Fruit fly (Drosophila melanogaster) whole organism, embryonic: ENCODE measurements around the gene Klp67A.

Source experiments
- Antp ChIP-seq: fragments of 200-800 bp; sonication (Bioruptor generic); optimal IDR thresholded peaks from 3 replicates; lab custom pipeline; 2016; ENCODE audit warnings: missing biosample characterization, missing genetic modification characterization
- Atf3 ChIP-seq: fragments of 200-800 bp; sonication (Bioruptor generic); optimal IDR thresholded peaks from 3 replicates; lab custom pipeline; 2016; ENCODE audit warnings: missing biosample characterization, missing genetic modification characterization
- Atf6 ChIP-seq: fragments of 200-800 bp; sonication (Bioruptor generic); IDR thresholded peaks from 2 replicates; pipeline ENCODE4 v1.3.6; 2022; ENCODE audit warnings: missing biosample characterization, missing genetic modification characterization
- B-H1 ChIP-seq: fragments of 200-800 bp; sonication (Bioruptor generic); IDR thresholded peaks from 3 replicates; pipeline ENCODE4 v1.3.6; 2022; ENCODE audit warnings: missing biosample characterization, missing genetic modification characterization
- CG11247 ChIP-seq: fragments of 200-800 bp; sonication (Bioruptor generic); IDR thresholded peaks from 2 replicates; pipeline ENCODE4 v1.3.6; 2022; ENCODE audit warnings: missing biosample characterization, missing genetic modification characterization
- CG12219 ChIP-seq: fragments of 200-800 bp; sonication (Bioruptor generic); optimal IDR thresholded peaks from 3 replicates; lab custom pipeline; 2018; ENCODE audit warnings: missing biosample characterization, mild to moderate bottlenecking, missing genetic modification characterization
- CG12942 ChIP-seq: fragments of 200-800 bp; sonication (Bioruptor generic); optimal IDR thresholded peaks from 3 replicates; lab custom pipeline; 2016; ENCODE audit warnings: missing biosample characterization, missing genetic modification characterization
- CG1529 ChIP-seq: fragments of 200-800 bp; sonication (Bioruptor generic); optimal IDR thresholded peaks from 3 replicates; lab custom pipeline; 2018; ENCODE audit warnings: missing biosample characterization, missing genetic modification characterization
- CG17385 ChIP-seq: fragments of 200-800 bp; sonication (Bioruptor generic); optimal IDR thresholded peaks from 3 replicates; lab custom pipeline; 2018; ENCODE audit warnings: missing biosample characterization, mild to moderate bottlenecking, missing genetic modification characterization
- CG17829 ChIP-seq: fragments of 200-800 bp; optimal IDR thresholded peaks from 2 replicates; lab custom pipeline; 2019; ENCODE audit warnings: missing biosample characterization, mild to moderate bottlenecking, missing genetic modification characterization, moderate library complexity
- CG3065 ChIP-seq: fragments of 200-800 bp; sonication (Bioruptor generic); optimal IDR thresholded peaks from 2 replicates; lab custom pipeline; 2016; ENCODE audit warnings: missing biosample characterization, missing genetic modification characterization
- CG3281 ChIP-seq: fragments of 200-800 bp; sonication (Bioruptor generic); optimal IDR thresholded peaks from 3 replicates; lab custom pipeline; 2017; ENCODE audit warnings: missing biosample characterization, mild to moderate bottlenecking, missing genetic modification characterization
- CG4707 ChIP-seq: fragments of 200-800 bp; sonication (Bioruptor generic); optimal IDR thresholded peaks from 2 replicates; lab custom pipeline; 2018; ENCODE audit warnings: missing biosample characterization, mild to moderate bottlenecking, missing genetic modification characterization, moderate library complexity
- CG5953 ChIP-seq: fragments of 200-800 bp; sonication (Bioruptor generic); IDR thresholded peaks from 2 replicates; pipeline ENCODE4 v1.3.6; 2022; ENCODE audit warnings: missing biosample characterization, missing genetic modification characterization
- CG6175 ChIP-seq: fragments of 200-800 bp; sonication (Bioruptor generic); IDR thresholded peaks from 3 replicates; pipeline ENCODE4 v1.3.6; 2022; ENCODE audit warnings: missing biosample characterization, missing genetic modification characterization
- CG6813 ChIP-seq: fragments of 200-800 bp; sonication (Bioruptor generic); optimal IDR thresholded peaks from 2 replicates; lab custom pipeline; 2017; ENCODE audit warnings: missing biosample characterization, missing genetic modification characterization, mild to moderate bottlenecking, moderate library complexity, missing genetic modification reagents
- CG6854 ChIP-seq: fragments of 200-800 bp; sonication (Bioruptor generic); optimal IDR thresholded peaks from 3 replicates; lab custom pipeline; 2017; ENCODE audit warnings: missing biosample characterization, mild to moderate bottlenecking, missing genetic modification characterization
- CG7271 ChIP-seq: fragments of 200-800 bp; sonication (Bioruptor generic); optimal IDR thresholded peaks from 2 replicates; lab custom pipeline; 2018; ENCODE audit warnings: missing biosample characterization, mild to moderate bottlenecking, missing genetic modification characterization, moderate library complexity
- CG7745 ChIP-seq: fragments of 200-800 bp; sonication (Bioruptor generic); optimal IDR thresholded peaks from 2 replicates; lab custom pipeline; 2018; ENCODE audit warnings: missing biosample characterization, mild to moderate bottlenecking, missing genetic modification characterization, moderate library complexity
- CG7987 ChIP-seq: fragments of 200-800 bp; sonication (Bioruptor generic); optimal IDR thresholded peaks from 2 replicates; lab custom pipeline; 2018; ENCODE audit warnings: missing biosample characterization, mild to moderate bottlenecking, missing genetic modification characterization, moderate library complexity
- CG8924 ChIP-seq: fragments of 200-800 bp; optimal IDR thresholded peaks from 3 replicates; lab custom pipeline; 2019; ENCODE audit warnings: missing biosample characterization, mild to moderate bottlenecking, missing genetic modification characterization, moderate library complexity
- CG9215 ChIP-seq: fragments of 200-800 bp; sonication (Bioruptor generic); IDR thresholded peaks from 2 replicates; pipeline ENCODE4 v1.3.6; 2022; ENCODE audit warnings: missing biosample characterization, missing genetic modification characterization
- Chrac-16 ChIP-seq: fragments of 200-800 bp; sonication (Bioruptor generic); optimal IDR thresholded peaks from 3 replicates; lab custom pipeline; 2016; ENCODE audit warnings: missing biosample characterization, missing genetic modification characterization
- Dad ChIP-seq: fragments of 200-800 bp; sonication (Bioruptor generic); optimal IDR thresholded peaks from 3 replicates; lab custom pipeline; 2016; ENCODE audit warnings: missing biosample characterization, missing genetic modification characterization
- Deaf1 ChIP-seq: fragments of 200-800 bp; optimal IDR thresholded peaks from 3 replicates; lab custom pipeline; 2019; ENCODE audit warnings: missing biosample characterization, mild to moderate bottlenecking, missing genetic modification characterization, moderate library complexity
- GATAe ChIP-seq: fragments of 200-800 bp; sonication (Bioruptor generic); conservative IDR thresholded peaks from 2 replicates; pipeline ENCODE4 v1.3.6; 2022; ENCODE audit warnings: missing biosample characterization, missing genetic modification characterization
- HLH3B ChIP-seq: fragments of 200-800 bp; sonication (Bioruptor generic); IDR thresholded peaks from 2 replicates; pipeline ENCODE4 v1.3.6; 2022; ENCODE audit warnings: missing biosample characterization, missing genetic modification characterization
- Jarid2 ChIP-seq: fragments of 200-800 bp; sonication (Bioruptor generic); optimal IDR thresholded peaks from 3 replicates; lab custom pipeline; 2017; ENCODE audit warnings: mild to moderate bottlenecking, missing biosample characterization, missing genetic modification reagents, missing genetic modification characterization
- Lhr ChIP-seq: fragments of 200-800 bp; sonication (Bioruptor generic); optimal IDR thresholded peaks from 3 replicates; lab custom pipeline; 2017; ENCODE audit warnings: mild to moderate bottlenecking, missing biosample characterization, missing genetic modification reagents, missing genetic modification characterization
- Mrtf ChIP-seq: fragments of 200-800 bp; sonication (Bioruptor generic); IDR thresholded peaks from 3 replicates; pipeline ENCODE4 v1.3.6; 2022; ENCODE audit warnings: missing biosample characterization, missing genetic modification characterization
- Scr ChIP-seq: fragments of 200-800 bp; sonication (Bioruptor generic); IDR thresholded peaks from 2 replicates; pipeline ENCODE4 v1.3.6; 2022; ENCODE audit warnings: missing biosample characterization, missing genetic modification characterization; ENCODE audit not compliant: partially characterized antibody
- Sin3A ChIP-seq: fragments of >200 bp; optimal IDR thresholded peaks from 2 replicates; lab custom pipeline; 2018
- ash1 ChIP-seq: fragments of 200-800 bp; sonication (Bioruptor generic); optimal IDR thresholded peaks from 2 replicates; lab custom pipeline; 2018; ENCODE audit warnings: missing biosample characterization, mild to moderate bottlenecking, missing genetic modification characterization
- bab2 ChIP-seq: fragments of 200-800 bp; sonication (Bioruptor generic); optimal IDR thresholded peaks from 2 replicates; lab custom pipeline; 2016; ENCODE audit warnings: missing biosample characterization, missing genetic modification characterization
- caup ChIP-seq: fragments of 200-800 bp; sonication (Bioruptor generic); optimal IDR thresholded peaks from 3 replicates; lab custom pipeline; 2017; ENCODE audit warnings: missing biosample characterization, mild to moderate bottlenecking, missing genetic modification characterization, moderate library complexity; ENCODE audit not compliant: severe bottlenecking
- chm ChIP-seq: fragments of 200-800 bp; sonication (Bioruptor generic); IDR thresholded peaks from 2 replicates; pipeline ENCODE4 v1.3.6; 2022; ENCODE audit warnings: missing biosample characterization, missing genetic modification characterization
- ci ChIP-seq: fragments of 200-800 bp; sonication (Bioruptor generic); IDR thresholded peaks from 3 replicates; pipeline ENCODE4 v1.3.6; 2022; ENCODE audit warnings: missing biosample characterization, missing genetic modification characterization
- exex ChIP-seq: fragments of 200-800 bp; sonication (Bioruptor generic); optimal IDR thresholded peaks from 4 replicates; lab custom pipeline; 2018; ENCODE audit warnings: missing biosample characterization, mild to moderate bottlenecking, missing genetic modification characterization, moderate library complexity
- fru ChIP-seq: fragments of >200 bp; optimal IDR thresholded peaks from 2 replicates; lab custom pipeline; 2017
- hth ChIP-seq: fragments of >200 bp; optimal IDR thresholded peaks from 2 replicates; lab custom pipeline; 2017; ENCODE audit warnings: inconsistent platforms
- jing ChIP-seq: fragments of 200-800 bp; sonication (Bioruptor generic); optimal IDR thresholded peaks from 2 replicates; lab custom pipeline; 2018; ENCODE audit warnings: missing biosample characterization, mild to moderate bottlenecking, missing genetic modification characterization
- lola ChIP-seq, 3 experiments: fragments of >200 bp in 2 of 3; fragments of 200-800 bp in 1 of 3; sonication (Bioruptor generic) in 1 of 3; optimal IDR thresholded peaks; 2 replicates each; lab custom pipeline; 2017 to 2019; ENCODE audit warnings: missing biosample characterization in 3 of 3, missing genetic modification characterization in 3 of 3, mild to moderate bottlenecking in 1 of 3, moderate library complexity in 1 of 3
- mld ChIP-seq: fragments of 200-800 bp; sonication (Bioruptor generic); IDR thresholded peaks from 3 replicates; pipeline ENCODE4 v1.3.6; 2022; ENCODE audit warnings: missing biosample characterization, missing genetic modification characterization; ENCODE audit not compliant: partially characterized antibody
- nau ChIP-seq: fragments of 200-800 bp; sonication (Bioruptor generic); optimal IDR thresholded peaks from 3 replicates; lab custom pipeline; 2017; ENCODE audit warnings: missing biosample characterization, mild to moderate bottlenecking, missing genetic modification characterization, missing genetic modification reagents
- nerfin-2 ChIP-seq: fragments of 200-800 bp; sonication (Bioruptor generic); IDR thresholded peaks from 2 replicates; pipeline ENCODE4 v1.3.6; 2022; ENCODE audit warnings: missing biosample characterization, missing genetic modification characterization; ENCODE audit not compliant: partially characterized antibody
- nmo ChIP-seq: fragments of 200-800 bp; sonication (Bioruptor generic); optimal IDR thresholded peaks from 2 replicates; lab custom pipeline; 2018; ENCODE audit warnings: missing biosample characterization, mild to moderate bottlenecking, missing genetic modification characterization, moderate library complexity
- ranshi ChIP-seq: fragments of 200-800 bp; sonication (Bioruptor generic); IDR thresholded peaks from 2 replicates; pipeline ENCODE4 v1.3.6; 2022; ENCODE audit warnings: missing biosample characterization, missing genetic modification characterization
- schlank ChIP-seq: fragments of 200-800 bp; sonication (Bioruptor generic); optimal IDR thresholded peaks from 2 replicates; lab custom pipeline; 2018; ENCODE audit warnings: missing biosample characterization, mild to moderate bottlenecking, missing genetic modification characterization
- tgo ChIP-seq: fragments of 200-800 bp; sonication (Bioruptor generic); IDR thresholded peaks from 3 replicates; pipeline ENCODE4 v1.3.6; 2022; ENCODE audit warnings: missing biosample characterization, missing genetic modification characterization
- tin ChIP-seq: fragments of 200-800 bp; sonication (Bioruptor generic); optimal IDR thresholded peaks from 3 replicates; lab custom pipeline; 2016; ENCODE audit warnings: missing biosample characterization, missing genetic modification characterization
- trh ChIP-seq: fragments of 200-800 bp; sonication (Bioruptor generic); optimal IDR thresholded peaks from 2 replicates; lab custom pipeline; 2016; ENCODE audit warnings: missing biosample characterization, missing genetic modification characterization

Gene Klp67A

dm6 chr3L:9366850-9367430 is at the start of gene Klp67A, which contains the start of gene CG4452 (continued):
- TF ChIP-seq mld (GFP tag; lab: Robert Waterston, UW) (peak; percentile 71), CG7271 (tag; lab: Kevin White, UChicago) (peak; percentile 31), CG5953 (GFP tag; lab: Robert Waterston, UW) (no peak), CG12219 (no peak), tgo (peak; percentile 21; the same call in 1 of the 3 replicates), Scr (GFP tag; lab: Robert Waterston, UW) (peak; percentile 97), chm (no peak), CG6813 (GFP tag; lab: Kevin White, UChicago) (no peak), ash1 (GFP tag; lab: Kevin White, UChicago) (no peak), B-H1 (GFP tag; lab: Robert Waterston, UW) (no peak), Sin3A (peak; percentile 82), hth (no peak), CG12942 (GFP tag; lab: Kevin White, UChicago) (peak; percentile 3), nerfin-2 (peak; percentile 87), CG3281 (GFP tag; lab: Kevin White, UChicago) (peak; percentile 29), tin (GFP tag; lab: Kevin White, UChicago) (peak; percentile 55), GATAe (GFP tag; lab: Robert Waterston, UW) (no peak), ci (GFP tag; lab: Robert Waterston, UW) (peak; percentile 44; the same call in 1 of the 3 replicates), Jarid2 (GFP tag; lab: Kevin White, UChicago) (no peak), trh (GFP tag; lab: Kevin White, UChicago) (no peak), CG17385 (peak; percentile 5), ranshi (GFP tag; lab: Robert Waterston, UW) (no peak), CG8924 (tag; lab: Kevin White, UChicago) (peak; percentile 72), CG6175 (GFP tag; lab: Robert Waterston, UW) (no peak), Chrac-16 (GFP tag; lab: Kevin White, UChicago) (no peak), Dad (no peak), nmo (GFP tag; lab: Kevin White, UChicago) (peak; percentile 79), CG7987 (no peak), fru (lab: Kevin White, UChicago) (no peak), Mrtf (GFP tag; lab: Robert Waterston, UW) (no peak), CG3065 (GFP tag; lab: Kevin White, UChicago) (no peak), Atf6 (no peak), Atf3 (GFP tag; lab: Kevin White, UChicago) (no peak), CG1529 (no peak), CG6854 (GFP tag; lab: Kevin White, UChicago) (no peak), CG9215 (GFP tag; lab: Robert Waterston, UW) (0 out of 2 replicates have a peak, but pooled peaks have one; percentile 24), jing (no peak), exex (tag; lab: Kevin White, UChicago) (no peak), Lhr (GFP tag; lab: Kevin White, UChicago) (peak; percentile 67), lola (GFP tag; optimal IDR thresholded peaks at IDR 0.05; lab: Kevin White, UChicago) (peak in 1 of 3 experiments; percentile 56), bab2 (peak; percentile 20), nau (GFP tag; lab: Kevin White, UChicago) (no peak), CG11247 (GFP tag; lab: Robert Waterston, UW) (no peak), CG4707 (GFP tag; lab: Kevin White, UChicago) (no peak), HLH3B (GFP tag; lab: Robert Waterston, UW) (no peak), Antp (GFP tag; lab: Kevin White, UChicago) (no peak), CG17829 (peak; percentile 71), schlank (tag; lab: Kevin White, UChicago) (no peak), CG7745 (no peak), Deaf1 (tag; lab: Kevin White, UChicago) (no peak), caup (GFP tag; lab: Kevin White, UChicago) (no peak)
